Fruit fly (Drosophila melanogaster) whole organism: Measurements from ENCODE around the gene CG4849.

Experiments
- CG8478 ChIP-seq: fragments of >200 bp; optimal IDR thresholded peaks from 2 replicates; lab custom pipeline; 2018; ENCODE audit warnings: inconsistent platforms
- EcR ChIP-seq, 2 experiments: fragments of >200 bp; optimal IDR thresholded peaks; 2 replicates each; lab custom pipeline; 2017; ENCODE audit warnings: missing biosample characterization in 2 of 2, missing genetic modification characterization in 2 of 2, missing genetic modification reagents in 2 of 2
- psq ChIP-seq: fragments of >200 bp; optimal IDR thresholded peaks from 2 replicates; lab custom pipeline; 2017
- usp ChIP-seq: fragments of >200 bp; optimal IDR thresholded peaks from 2 replicates; lab custom pipeline; 2017; ENCODE audit warnings: missing biosample characterization, missing genetic modification characterization, mixed read lengths

dm6 chr3R:27937752-27938694 is 25.2 kb upstream of the CG4849 start, which contains the start of the genes NSD and BOD1:
- no peak for TF ChIP-seq usp
- no peak for TF ChIP-seq psq (lab: Kevin White, UChicago)
- TF ChIP-seq EcR (GFP tag; optimal IDR thresholded peaks at IDR 0.05; lab: Kevin White, UChicago) = no peak
- no peak for TF ChIP-seq CG8478 (lab: Kevin White, UChicago)
